Worm (Caenorhabditis elegans) whole organism, dauer: Measurements from ENCODE around the gene parp-2.

ENCODE experiments used
- unc-62 ChIP-seq: sonication (generic microtip); optimal IDR thresholded peaks from 2 replicates; lab custom pipeline; 2017; ENCODE audit warnings: missing biosample characterization, missing genetic modification reagents, missing genetic modification characterization

Gene parp-2

ce11 chrII:9625930-9626329 is 33.1 kb downstream of the parp-2 start:
- no peak for TF ChIP-seq unc-62 (GFP tag; lab: Kevin White, UChicago)

- TF ChIP-seq unc-62 (GFP tag; lab: Kevin White, UChicago) = no peak
These were observed 43.5 kb downstream of the parp-2 start, which contains the start of gene ZK1307.7 for ce11 chrII:9636300-9636699. TSS of gene ZK1307.7 (plus strand) at chrII:9636600.

- TF ChIP-seq unc-62 (GFP tag; lab: Kevin White, UChicago) = no peak
These were observed 51.6 kb downstream of the parp-2 start, which contains the start of gene fzr-1 for ce11 chrII:9644438-9644837. TSS of gene fzr-1 (minus strand) at chrII:9644466.
